Fruit fly (Drosophila melanogaster) whole organism: ENCODE results near the gene Acf.

Experiments
- Dll ChIP-seq: fragments of >200 bp; optimal IDR thresholded peaks from 2 replicates; lab custom pipeline; 2017
- EcR ChIP-seq, 2 experiments: fragments of >200 bp; optimal IDR thresholded peaks; 2 replicates each; lab custom pipeline; 2017; ENCODE audit warnings: missing biosample characterization in 2 of 2, missing genetic modification characterization in 2 of 2, missing genetic modification reagents in 2 of 2
- pan ChIP-seq: fragments of >200 bp; optimal IDR thresholded peaks from 2 replicates; lab custom pipeline; 2017
- psq ChIP-seq: fragments of >200 bp; optimal IDR thresholded peaks from 2 replicates; lab custom pipeline; 2017
- usp ChIP-seq: fragments of >200 bp; optimal IDR thresholded peaks from 2 replicates; lab custom pipeline; 2017; ENCODE audit warnings: missing biosample characterization, missing genetic modification characterization, mixed read lengths

DNA sequence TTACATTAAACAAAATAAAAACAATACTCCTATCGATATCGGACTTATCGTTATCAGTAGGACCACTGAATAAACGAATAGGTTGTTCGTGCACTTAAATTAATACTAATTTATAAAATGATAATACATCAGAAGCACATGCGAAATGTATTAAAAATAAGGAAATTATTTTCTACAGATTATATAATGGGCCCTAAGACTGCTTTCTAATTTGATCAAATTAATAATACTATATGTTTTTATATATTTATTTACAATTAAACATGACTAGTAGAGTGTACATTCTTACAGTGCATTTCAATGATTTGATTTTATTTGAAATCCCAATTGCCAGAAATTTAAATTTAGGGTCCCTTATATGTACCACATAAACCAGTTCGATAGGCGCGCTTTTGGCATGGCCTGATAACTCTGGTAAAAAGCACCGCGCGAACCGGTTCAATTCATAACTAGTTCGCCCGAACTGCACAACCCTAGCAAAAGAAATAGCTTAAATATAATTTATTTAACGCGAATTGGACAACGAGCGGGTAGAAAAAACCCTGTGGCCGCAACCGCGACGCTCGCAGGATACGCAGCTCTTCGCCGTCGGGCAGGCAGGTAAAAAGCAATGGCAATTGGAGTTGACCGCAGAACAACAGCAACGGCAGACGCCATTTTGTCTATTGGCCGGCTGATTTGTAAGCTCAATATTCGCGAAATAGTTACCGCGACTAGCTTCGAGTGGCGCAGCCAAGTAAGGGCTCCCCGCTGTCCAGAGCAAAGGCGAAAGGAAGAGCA is 17.0 kb upstream of the Acf start, which contains the start of the genes CG2126 and faf:
- TF ChIP-seq usp (GFP tag; lab: Kevin White, UChicago) (no peak), pan (lab: Kevin White, UChicago) (no peak), Dll (lab: Kevin White, UChicago) (no peak), EcR (GFP tag; optimal IDR thresholded peaks at IDR 0.05; lab: Kevin White, UChicago) (no peak), psq (lab: Kevin White, UChicago) (no peak)
